Worm (Caenorhabditis elegans) whole organism, midembryonic: ENCODE measurements around the gene ras-2.

ENCODE experiments used
- T22C8.4 ChIP-seq: fragments of 200-800 bp; sonication (Bioruptor generic); IDR thresholded peaks from 2 replicates; pipeline ENCODE4 v1.3.6; 2022; ENCODE audit warnings: missing genetic modification characterization, missing compliant biosample characterization
- flt-1 ChIP-seq: fragments of 200-800 bp; sonication (Bioruptor generic); IDR thresholded peaks from 2 replicates; pipeline ENCODE4 v1.3.6; 2022; ENCODE audit warnings: missing genetic modification characterization, missing compliant biosample characterization
- med-1 ChIP-seq: sonication (generic microtip); optimal IDR thresholded peaks from 2 replicates; lab custom pipeline; 2017; ENCODE audit warnings: missing genetic modification characterization, mild to moderate bottlenecking, missing compliant biosample characterization, antibody characterized with exemption, missing genetic modification reagents; ENCODE audit not compliant: insufficient read depth
- ref-1 ChIP-seq: fragments of 200-800 bp; sonication (Bioruptor generic); conservative IDR thresholded peaks from 2 replicates; pipeline ENCODE4 v1.3.6; 2022; ENCODE audit warnings: missing genetic modification reagents, missing genetic modification characterization, missing compliant biosample characterization
- ztf-23 ChIP-seq: fragments of 200-800 bp; sonication (Bioruptor generic); IDR thresholded peaks from 2 replicates; pipeline ENCODE4 v1.3.6; 2022; ENCODE audit warnings: missing genetic modification reagents, missing genetic modification characterization, missing compliant biosample characterization

DNA sequence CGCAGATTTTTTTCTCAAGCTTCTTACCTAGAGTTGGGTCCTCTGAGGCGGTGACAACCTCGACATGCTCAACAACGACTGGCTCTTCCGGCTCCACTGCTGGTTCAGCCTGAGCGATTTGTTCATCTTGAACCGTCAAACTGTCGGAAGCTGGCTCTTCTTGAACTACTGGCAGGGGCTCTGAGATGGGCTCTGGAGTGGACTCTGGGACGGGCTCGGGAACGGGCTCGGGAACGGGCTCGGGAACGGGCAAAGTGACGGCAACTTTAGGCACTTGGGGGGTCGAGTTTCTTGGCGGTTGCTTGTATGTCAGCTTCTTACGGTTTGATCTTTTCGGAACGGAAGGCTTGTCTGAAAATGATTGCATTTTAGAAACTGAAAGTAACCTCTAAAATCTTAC lies 23.0 kb upstream of the ras-2 start:
- TF ChIP-seq ztf-23 (GFP tag; lab: Robert Waterston, UW) (no peak), ref-1 (GFP tag; lab: Robert Waterston, UW) (no peak), flt-1 (GFP tag; lab: Robert Waterston, UW) (no peak), med-1 (no peak), T22C8.4 (GFP tag; lab: Robert Waterston, UW) (no peak)
